Worm (Caenorhabditis elegans) whole organism, young adult: ENCODE data around the gene Y60A9.1.

Experiments
- C06A6.2 ChIP-seq: fragments of 200-800 bp; sonication (Bioruptor generic); conservative IDR thresholded peaks from 2 replicates; pipeline ENCODE4 v1.3.6; 2022; ENCODE audit warnings: missing genetic modification characterization, missing compliant biosample characterization
- F49E8.2 ChIP-seq: sonication (generic microtip); optimal IDR thresholded peaks from 3 replicates; lab custom pipeline; 2017; ENCODE audit warnings: missing genetic modification characterization, mild to moderate bottlenecking, missing compliant biosample characterization, antibody characterized with exemption, moderate library complexity; ENCODE audit not compliant: insufficient read depth
- T26A5.8 ChIP-seq: sonication (generic microtip); optimal IDR thresholded peaks from 2 replicates; lab custom pipeline; 2016; ENCODE audit warnings: missing genetic modification characterization, missing compliant biosample characterization
- hsf-1 ChIP-seq: fragments of 200-800 bp; sonication (Bioruptor generic); IDR thresholded peaks from 2 replicates; pipeline ENCODE4 v1.3.6; 2022; ENCODE audit warnings: missing genetic modification reagents, missing genetic modification characterization, missing compliant biosample characterization
- lir-1 ChIP-seq: fragments of 200-800 bp; sonication (Bioruptor generic); conservative IDR thresholded peaks from 2 replicates; pipeline ENCODE4 v1.3.6; 2022; ENCODE audit warnings: missing genetic modification reagents, missing genetic modification characterization, missing compliant biosample characterization
- madf-10 ChIP-seq: sonication (generic microtip); optimal IDR thresholded peaks from 2 replicates; lab custom pipeline; 2016; ENCODE audit warnings: mild to moderate bottlenecking, missing genetic modification characterization, missing compliant biosample characterization
- pha-4 ChIP-seq: fragments of 150-350 bp; sonication (generic microtip); optimal IDR thresholded peaks from 2 replicates; lab custom pipeline; 2014; ENCODE audit warnings: missing biosample characterization, missing genetic modification reagents, missing genetic modification characterization
- tbx-9 ChIP-seq: sonication (generic microtip); optimal IDR thresholded peaks from 2 replicates; lab custom pipeline; 2016; ENCODE audit warnings: borderline replicate concordance, missing genetic modification characterization, inconsistent platforms, missing compliant biosample characterization
- zim-3 ChIP-seq: sonication (generic microtip); optimal IDR thresholded peaks from 2 replicates; lab custom pipeline; 2017; ENCODE audit warnings: mild to moderate bottlenecking, missing genetic modification characterization, moderate library complexity, missing compliant biosample characterization

- TF ChIP-seq tbx-9 (tag; lab: Kevin White, UChicago), result no peak
- TF ChIP-seq zim-3 (tag; lab: Kevin White, UChicago), result no peak
- no peak for TF ChIP-seq C06A6.2
- no peak for TF ChIP-seq pha-4 (tag; lab: Kevin White, UChicago)
- TF ChIP-seq madf-10 (tag; lab: Kevin White, UChicago), result no peak
- no peak for TF ChIP-seq lir-1 (GFP tag; lab: Robert Waterston, UW)
- no peak for TF ChIP-seq T26A5.8 (tag; lab: Kevin White, UChicago)
- TF ChIP-seq hsf-1 (GFP tag; lab: Robert Waterston, UW), result no peak
- no peak for TF ChIP-seq F49E8.2 (tag; lab: Kevin White, UChicago)
Observed at ce11 chrX:14401230-14401629, 6.1 kb upstream of the Y60A9.1 start.
